Worm (Caenorhabditis elegans) whole organism, L3 larva: Measurements from ENCODE around the gene T06D8.9.

Source experiments
- ceh-9 ChIP-seq: sonication (generic microtip); optimal IDR thresholded peaks from 2 replicates; lab custom pipeline; 2018; ENCODE audit warnings: missing biosample characterization, missing genetic modification characterization
- elt-2 ChIP-seq: sonication (generic microtip); optimal IDR thresholded peaks from 2 replicates; lab custom pipeline; 2016; ENCODE audit warnings: missing genetic modification reagents, mild to moderate bottlenecking, missing genetic modification characterization, missing compliant biosample characterization
- nhr-77 ChIP-seq: fragments of 150-350 bp; optimal IDR thresholded peaks from 2 replicates; lab custom pipeline; 2014; ENCODE audit warnings: missing biosample characterization, missing genetic modification characterization
- skn-1 ChIP-seq: fragments of 150-350 bp; optimal IDR thresholded peaks from 2 replicates; lab custom pipeline; 2014; ENCODE audit warnings: missing biosample characterization, missing genetic modification characterization
- ztf-11 ChIP-seq: fragments of 150-350 bp; optimal IDR thresholded peaks from 2 replicates; lab custom pipeline; 2014; ENCODE audit warnings: missing biosample characterization, missing genetic modification characterization

- TF ChIP-seq elt-2 (tag; lab: Kevin White, UChicago) (no peak), skn-1 (tag; lab: Kevin White, UChicago) (no peak), nhr-77 (no peak), ztf-11 (tag; lab: Kevin White, UChicago) (no peak), ceh-9 (tag; lab: Kevin White, UChicago) (no peak)
Observed at ce11 chrII:11237099-11237498, 2.3 kb upstream of the T06D8.9 start, which contains the start of gene fndc-1.
